Fruit fly (Drosophila melanogaster) whole organism, embryonic: Measurements from ENCODE around the gene Zir.

Source experiments
- ATbp ChIP-seq: fragments of 200-800 bp; sonication (Bioruptor generic); optimal IDR thresholded peaks from 2 replicates; lab custom pipeline; 2017; ENCODE audit warnings: missing biosample characterization, mild to moderate bottlenecking, missing genetic modification characterization, missing genetic modification reagents
- Antp ChIP-seq: fragments of 200-800 bp; sonication (Bioruptor generic); optimal IDR thresholded peaks from 3 replicates; lab custom pipeline; 2016; ENCODE audit warnings: missing biosample characterization, missing genetic modification characterization
- B-H1 ChIP-seq: fragments of 200-800 bp; sonication (Bioruptor generic); IDR thresholded peaks from 3 replicates; pipeline ENCODE4 v1.3.6; 2022; ENCODE audit warnings: missing biosample characterization, missing genetic modification characterization
- CG10147 ChIP-seq: fragments of 200-800 bp; sonication (Bioruptor generic); optimal IDR thresholded peaks from 2 replicates; lab custom pipeline; 2019; ENCODE audit warnings: missing biosample characterization, mild to moderate bottlenecking, missing genetic modification characterization, moderate library complexity
- CG12942 ChIP-seq: fragments of 200-800 bp; sonication (Bioruptor generic); optimal IDR thresholded peaks from 3 replicates; lab custom pipeline; 2016; ENCODE audit warnings: missing biosample characterization, missing genetic modification characterization
- CG13424 ChIP-seq: fragments of 200-800 bp; sonication (Bioruptor generic); optimal IDR thresholded peaks from 2 replicates; lab custom pipeline; 2019; ENCODE audit warnings: missing biosample characterization, mild to moderate bottlenecking, missing genetic modification characterization, moderate library complexity
- CG14050 ChIP-seq: fragments of 200-800 bp; sonication (Bioruptor generic); IDR thresholded peaks from 3 replicates; pipeline ENCODE4 v1.3.6; 2022; ENCODE audit warnings: missing biosample characterization, missing genetic modification characterization
- CG1529 ChIP-seq: fragments of 200-800 bp; sonication (Bioruptor generic); optimal IDR thresholded peaks from 3 replicates; lab custom pipeline; 2018; ENCODE audit warnings: missing biosample characterization, missing genetic modification characterization
- CG30431 ChIP-seq: fragments of 200-800 bp; sonication (Bioruptor generic); optimal IDR thresholded peaks from 2 replicates; lab custom pipeline; 2017; ENCODE audit warnings: missing biosample characterization, missing genetic modification characterization
- CG43689 ChIP-seq: fragments of 200-800 bp; sonication (Bioruptor generic); IDR thresholded peaks from 2 replicates; pipeline ENCODE4 v1.3.6; 2022; ENCODE audit warnings: missing biosample characterization, missing genetic modification characterization
- CG6683 ChIP-seq: fragments of 200-800 bp; sonication (Bioruptor generic); optimal IDR thresholded peaks from 2 replicates; lab custom pipeline; 2017; ENCODE audit warnings: missing biosample characterization, mild to moderate bottlenecking, missing genetic modification characterization, missing genetic modification reagents
- CG7271 ChIP-seq: fragments of 200-800 bp; sonication (Bioruptor generic); optimal IDR thresholded peaks from 2 replicates; lab custom pipeline; 2018; ENCODE audit warnings: missing biosample characterization, mild to moderate bottlenecking, missing genetic modification characterization, moderate library complexity
- CG8281 ChIP-seq: fragments of 200-800 bp; sonication (Bioruptor generic); optimal IDR thresholded peaks from 2 replicates; lab custom pipeline; 2018; ENCODE audit warnings: missing biosample characterization, mild to moderate bottlenecking, missing genetic modification characterization, moderate library complexity
- CG8290 ChIP-seq, 3 experiments: fragments of 200-800 bp; sonication (Bioruptor generic); optimal IDR thresholded peaks; 2 replicates each; lab custom pipeline; 2016 to 2019; ENCODE audit warnings: missing biosample characterization in 3 of 3, missing genetic modification characterization in 3 of 3, mild to moderate bottlenecking in 2 of 3, moderate library complexity in 1 of 3
- Camta ChIP-seq: fragments of 200-800 bp; sonication (Bioruptor generic); optimal IDR thresholded peaks from 2 replicates; lab custom pipeline; 2016; ENCODE audit warnings: missing biosample characterization, missing genetic modification characterization
- CoRest ChIP-seq: fragments of 200-800 bp; sonication (Bioruptor generic); optimal IDR thresholded peaks from 3 replicates; lab custom pipeline; 2018; ENCODE audit warnings: missing biosample characterization, mild to moderate bottlenecking, missing genetic modification characterization, moderate library complexity
- Dip3 ChIP-seq: fragments of 200-800 bp; sonication (Bioruptor generic); optimal IDR thresholded peaks from 3 replicates; lab custom pipeline; 2016; ENCODE audit warnings: missing biosample characterization, missing genetic modification characterization
- Doc2 ChIP-seq: fragments of 200-800 bp; sonication (Bioruptor generic); IDR thresholded peaks from 2 replicates; pipeline ENCODE4 v1.3.6; 2022; ENCODE audit warnings: missing biosample characterization, missing genetic modification characterization
- Dp ChIP-seq: fragments of 200-800 bp; sonication (Bioruptor generic); optimal IDR thresholded peaks from 2 replicates; lab custom pipeline; 2018; ENCODE audit warnings: missing biosample characterization, mild to moderate bottlenecking, missing genetic modification characterization, moderate library complexity
- Eip74EF ChIP-seq, 2 experiments: fragments of 200-800 bp in 1 of 2; fragments of >200 bp in 1 of 2; sonication (Bioruptor generic) in 1 of 2; optimal IDR thresholded peaks; 2 replicates each; lab custom pipeline; 2017 to 2019; ENCODE audit warnings: missing biosample characterization in 2 of 2, missing genetic modification characterization in 2 of 2, mild to moderate bottlenecking in 1 of 2, moderate library complexity in 1 of 2
- Fer1 ChIP-seq: fragments of 200-800 bp; sonication (Bioruptor generic); optimal IDR thresholded peaks from 2 replicates; lab custom pipeline; 2017; ENCODE audit warnings: missing biosample characterization, mild to moderate bottlenecking, missing genetic modification characterization
- Fer2 ChIP-seq: fragments of 200-800 bp; sonication (Bioruptor generic); optimal IDR thresholded peaks from 2 replicates; lab custom pipeline; 2018; ENCODE audit warnings: missing biosample characterization, mild to moderate bottlenecking, missing genetic modification characterization, moderate library complexity
- Gug ChIP-seq: fragments of 200-800 bp; sonication (Bioruptor generic); IDR thresholded peaks from 4 replicates; pipeline ENCODE4 v1.3.6; 2022; ENCODE audit warnings: missing biosample characterization, missing genetic modification characterization
- H15 ChIP-seq: fragments of 200-800 bp; sonication (Bioruptor generic); IDR thresholded peaks from 3 replicates; pipeline ENCODE4 v1.3.6; 2022; ENCODE audit warnings: missing biosample characterization, missing genetic modification characterization
- HHEX ChIP-seq: fragments of 200-800 bp; sonication (Bioruptor generic); optimal IDR thresholded peaks from 3 replicates; lab custom pipeline; 2017; ENCODE audit warnings: missing biosample characterization, mild to moderate bottlenecking, missing genetic modification characterization, missing genetic modification reagents
- MTF-1 ChIP-seq: fragments of 200-800 bp; sonication (Bioruptor generic); optimal IDR thresholded peaks from 2 replicates; lab custom pipeline; 2018; ENCODE audit warnings: missing biosample characterization, mild to moderate bottlenecking, missing genetic modification characterization, borderline replicate concordance
- Mad ChIP-seq: fragments of 200-800 bp; sonication (Bioruptor generic); optimal IDR thresholded peaks from 2 replicates; lab custom pipeline; 2016; ENCODE audit warnings: missing biosample characterization, missing genetic modification characterization
- Max ChIP-seq: fragments of 200-800 bp; sonication (Bioruptor generic); optimal IDR thresholded peaks from 2 replicates; lab custom pipeline; 2016; ENCODE audit warnings: missing biosample characterization, mild to moderate bottlenecking, missing genetic modification characterization
- Mes4 ChIP-seq: fragments of 200-800 bp; sonication (Bioruptor generic); optimal IDR thresholded peaks from 2 replicates; lab custom pipeline; 2016; ENCODE audit warnings: missing biosample characterization, missing genetic modification characterization
- PHDP ChIP-seq: fragments of 200-800 bp; sonication (Bioruptor generic); optimal IDR thresholded peaks from 3 replicates; lab custom pipeline; 2018; ENCODE audit warnings: missing biosample characterization, mild to moderate bottlenecking, missing genetic modification characterization, moderate library complexity
- Ptx1 ChIP-seq: fragments of 200-800 bp; sonication (Bioruptor generic); IDR thresholded peaks from 2 replicates; pipeline ENCODE4 v1.3.6; 2022; ENCODE audit warnings: missing biosample characterization, missing genetic modification characterization
- Spps ChIP-seq: fragments of 200-800 bp; sonication (Bioruptor generic); optimal IDR thresholded peaks from 2 replicates; lab custom pipeline; 2018; ENCODE audit warnings: missing biosample characterization, mild to moderate bottlenecking, missing genetic modification characterization
- Tbp ChIP-seq: fragments of >200 bp; optimal IDR thresholded peaks from 2 replicates; lab custom pipeline; 2018; ENCODE audit warnings: missing biosample characterization, missing genetic modification characterization
- az2 ChIP-seq: fragments of 200-800 bp; sonication (Bioruptor generic); optimal IDR thresholded peaks from 3 replicates; lab custom pipeline; 2016; ENCODE audit warnings: missing biosample characterization, missing genetic modification characterization
- chm ChIP-seq: fragments of 200-800 bp; sonication (Bioruptor generic); IDR thresholded peaks from 2 replicates; pipeline ENCODE4 v1.3.6; 2022; ENCODE audit warnings: missing biosample characterization, missing genetic modification characterization
- crol ChIP-seq: fragments of 200-800 bp; sonication (Bioruptor generic); IDR thresholded peaks from 2 replicates; pipeline ENCODE4 v1.3.6; 2022; ENCODE audit warnings: missing biosample characterization, missing genetic modification characterization
- dimm ChIP-seq: fragments of 200-800 bp; sonication (Bioruptor generic); IDR thresholded peaks from 2 replicates; pipeline ENCODE4 v1.3.6; 2022; ENCODE audit warnings: missing biosample characterization, missing genetic modification characterization
- dpn ChIP-seq, 2 experiments: fragments of 200-800 bp; sonication (Bioruptor generic); optimal IDR thresholded peaks; 3 replicates each; lab custom pipeline; 2016; ENCODE audit warnings: missing biosample characterization in 2 of 2, missing genetic modification characterization in 2 of 2
- esg ChIP-seq: fragments of 200-800 bp; sonication (Bioruptor generic); conservative IDR thresholded peaks from 2 replicates; pipeline ENCODE4 v1.3.6; 2022; ENCODE audit warnings: missing biosample characterization, missing genetic modification characterization
- fru ChIP-seq: fragments of >200 bp; optimal IDR thresholded peaks from 2 replicates; lab custom pipeline; 2017
- hkb ChIP-seq, 2 experiments: fragments of 200-800 bp in 1 of 2; fragments of >200 bp in 1 of 2; sonication (Bioruptor generic) in 1 of 2; IDR thresholded peaks in 1 of 2; optimal IDR thresholded peaks in 1 of 2; 2 replicates each; pipeline versions ENCODE4 v1.3.6 to Lab custom; 2017 to 2022; ENCODE audit warnings: missing biosample characterization in 1 of 2, missing genetic modification characterization in 1 of 2
- hth ChIP-seq: fragments of >200 bp; optimal IDR thresholded peaks from 2 replicates; lab custom pipeline; 2017; ENCODE audit warnings: inconsistent platforms
- ind ChIP-seq: fragments of 200-800 bp; sonication (Bioruptor generic); optimal IDR thresholded peaks from 3 replicates; lab custom pipeline; 2016; ENCODE audit warnings: missing biosample characterization, missing genetic modification characterization
- oc ChIP-seq: fragments of 200-800 bp; sonication (Bioruptor generic); optimal IDR thresholded peaks from 2 replicates; lab custom pipeline; 2018; ENCODE audit warnings: missing biosample characterization, mild to moderate bottlenecking, missing genetic modification characterization, moderate library complexity
- pzg ChIP-seq: fragments of 200-800 bp; sonication (Bioruptor generic); optimal IDR thresholded peaks from 3 replicates; lab custom pipeline; 2018; ENCODE audit warnings: missing biosample characterization, mild to moderate bottlenecking, missing genetic modification characterization, moderate library complexity
- repo ChIP-seq: fragments of 200-800 bp; sonication (Bioruptor generic); optimal IDR thresholded peaks from 2 replicates; lab custom pipeline; 2016; ENCODE audit warnings: missing biosample characterization, missing genetic modification characterization
- shn ChIP-seq: fragments of 200-800 bp; sonication (Bioruptor generic); optimal IDR thresholded peaks from 3 replicates; lab custom pipeline; 2016; ENCODE audit warnings: missing biosample characterization, missing genetic modification characterization
- so ChIP-seq: fragments of 200-800 bp; sonication (Bioruptor generic); IDR thresholded peaks from 3 replicates; pipeline ENCODE4 v1.3.6; 2022; ENCODE audit warnings: missing biosample characterization, missing genetic modification characterization
- sob ChIP-seq: fragments of 200-800 bp; sonication (Bioruptor generic); IDR thresholded peaks from 2 replicates; pipeline ENCODE4 v1.3.6; 2022; ENCODE audit warnings: missing biosample characterization, missing genetic modification characterization
- unc-4 ChIP-seq: fragments of 200-800 bp; sonication (Bioruptor generic); IDR thresholded peaks from 2 replicates; pipeline ENCODE4 v1.3.6; 2022; ENCODE audit warnings: missing biosample characterization, missing genetic modification characterization; ENCODE audit not compliant: partially characterized antibody

Zir gene

dm6 chr2L:72752-73435 is 21.6 kb upstream of the Zir start (continued):
- TF ChIP-seq MTF-1 (GFP tag; lab: Kevin White, UChicago) = no peak
- TF ChIP-seq CG14050 (GFP tag; lab: Robert Waterston, UW) = peak; percentile 18; the same call in 1 of the 3 replicates
- TF ChIP-seq Mad (GFP tag; lab: Kevin White, UChicago) = peak; percentile 18
- no peak for TF ChIP-seq Max (GFP tag; lab: Kevin White, UChicago)
- peak; percentile 39 for TF ChIP-seq Camta (GFP tag; lab: Kevin White, UChicago)
- TF ChIP-seq Eip74EF (GFP tag; optimal IDR thresholded peaks at IDR 0.05; lab: Kevin White, UChicago) = no peak
- TF ChIP-seq HHEX = peak; percentile 23
- TF ChIP-seq shn (GFP tag; lab: Kevin White, UChicago) = no peak
- TF ChIP-seq fru (lab: Kevin White, UChicago) = no peak
- no peak for TF ChIP-seq CG43689 (GFP tag; lab: Robert Waterston, UW)
- no peak for TF ChIP-seq Gug (GFP tag; lab: Robert Waterston, UW)
- no peak for TF ChIP-seq Fer2 (tag; lab: Kevin White, UChicago)
- TF ChIP-seq hkb (optimal IDR thresholded peaks at IDR 0.05; lab: Kevin White, UChicago) = no peak
- TF ChIP-seq hkb (GFP tag; IDR thresholded peaks at IDR 0.05; lab: Robert Waterston, UW) = no peak
- no peak for TF ChIP-seq hth
- peak; percentile 43 for TF ChIP-seq Mes4 (GFP tag; lab: Kevin White, UChicago)
- TF ChIP-seq CG30431 = no peak
- TF ChIP-seq CG6683 (GFP tag; lab: Kevin White, UChicago) = no peak
- no peak for TF ChIP-seq B-H1 (GFP tag; lab: Robert Waterston, UW)
- no peak for TF ChIP-seq Spps (tag; lab: Kevin White, UChicago)
- peak; percentile 51 for TF ChIP-seq Antp (GFP tag; lab: Kevin White, UChicago)
- no peak for TF ChIP-seq H15
- peak; percentile 35 for TF ChIP-seq Fer1
- no peak for TF ChIP-seq Dip3
- no peak for TF ChIP-seq CG8281 (tag; lab: Kevin White, UChicago)
- TF ChIP-seq CG13424 (tag; lab: Kevin White, UChicago) = peak; percentile 19
- TF ChIP-seq oc (tag; lab: Kevin White, UChicago) = no peak
- no peak; the same call in 2 of the 3 replicates for TF ChIP-seq so
- TF ChIP-seq sob (GFP tag; lab: Robert Waterston, UW) = peak; percentile 61
- peak; percentile 8 for TF ChIP-seq CG10147 (GFP tag; lab: Kevin White, UChicago)
- no peak for TF ChIP-seq CG12942 (GFP tag; lab: Kevin White, UChicago)
- TF ChIP-seq unc-4 (GFP tag; lab: Robert Waterston, UW) = peak; percentile 66
- TF ChIP-seq crol = no peak
- no peak for TF ChIP-seq CG1529
- TF ChIP-seq PHDP = peak; percentile 49
- no peak for TF ChIP-seq Doc2 (GFP tag; lab: Robert Waterston, UW)
- TF ChIP-seq pzg (GFP tag; lab: Kevin White, UChicago) = peak; percentile 66
- no peak for TF ChIP-seq Tbp (GFP tag; lab: Kevin White, UChicago)
- peak; percentile 55 for TF ChIP-seq az2 (GFP tag; lab: Kevin White, UChicago)
- TF ChIP-seq repo (GFP tag; lab: Kevin White, UChicago) = peak; percentile 3
- peak; percentile 40 to 53 for TF ChIP-seq dpn (GFP tag; optimal IDR thresholded peaks at IDR 0.05; lab: Kevin White, UChicago)
- peak; percentile 29; the same call in 1 of the 2 replicates for TF ChIP-seq chm (GFP tag; lab: Robert Waterston, UW)
- no peak for TF ChIP-seq ATbp (GFP tag; lab: Kevin White, UChicago)
- no peak for TF ChIP-seq CG7271 (tag; lab: Kevin White, UChicago)
- TF ChIP-seq CoRest (tag; lab: Kevin White, UChicago) = peak; percentile 8
- peak; percentile 91 for TF ChIP-seq CG8290 (GFP tag; optimal IDR thresholded peaks at IDR 0.05; lab: Kevin White, UChicago)
- TF ChIP-seq CG8290 (tag; optimal IDR thresholded peaks at IDR 0.05; lab: Kevin White, UChicago) = peak in 1 of 2 experiments; percentile 79
- peak; percentile 55 for TF ChIP-seq Dp (GFP tag; lab: Kevin White, UChicago)
- peak; percentile 33 for TF ChIP-seq ind
- no peak for TF ChIP-seq esg
- TF ChIP-seq dimm (GFP tag; lab: Robert Waterston, UW) = no peak
- TF ChIP-seq Ptx1 (GFP tag; lab: Robert Waterston, UW) = peak; percentile 59
